Worm (Caenorhabditis elegans) whole organism, L2 larva: ENCODE results near the gene col-165.

Experiments used
- F13H6.1 ChIP-seq: sonication (generic microtip); optimal IDR thresholded peaks from 2 replicates; lab custom pipeline; 2016; ENCODE audit warnings: missing genetic modification characterization, missing compliant biosample characterization
- nhr-12 ChIP-seq: fragments of 150-350 bp; optimal IDR thresholded peaks from 2 replicates; lab custom pipeline; 2014; ENCODE audit warnings: missing biosample characterization, missing genetic modification characterization
- nhr-6 ChIP-seq: fragments of 150-350 bp; optimal IDR thresholded peaks from 2 replicates; lab custom pipeline; 2014; ENCODE audit warnings: missing biosample characterization, missing genetic modification characterization
- unc-62 ChIP-seq: fragments of 150-350 bp; optimal IDR thresholded peaks from 2 replicates; lab custom pipeline; 2014; ENCODE audit warnings: missing biosample characterization, missing genetic modification reagents, missing genetic modification characterization

DNA sequence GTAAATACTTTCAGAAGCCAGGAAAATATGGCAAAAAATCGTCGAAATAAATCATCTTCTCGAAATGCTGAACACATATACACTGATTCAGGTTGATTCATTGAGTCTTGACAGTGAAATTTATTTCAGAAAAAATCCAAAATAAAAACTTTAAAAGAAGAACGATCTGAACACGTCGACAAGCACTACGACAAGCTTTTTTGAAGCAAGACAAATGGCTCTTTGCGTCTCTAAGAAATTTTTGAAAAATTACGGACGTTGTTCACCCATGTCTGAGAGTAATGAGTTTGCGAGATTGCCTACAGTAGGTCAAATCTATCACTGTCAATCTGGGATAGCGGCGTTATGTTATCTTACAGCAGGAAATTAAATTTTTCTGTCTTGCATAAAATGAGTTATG, 23.4 kb downstream of the col-165 start, which contains the start of gene R160.2:
- no peak for TF ChIP-seq nhr-12 (tag; lab: Kevin White, UChicago)
- TF ChIP-seq unc-62 (GFP tag; lab: Kevin White, UChicago): no peak
- no peak for TF ChIP-seq nhr-6 (tag; lab: Kevin White, UChicago)
- TF ChIP-seq F13H6.1: no peak
